Worm (Caenorhabditis elegans) whole organism, young adult: ENCODE data around the gene ZK402.1.
"Not testable (repeated sequence)": the region's sequence is repeated elsewhere in the genome, so short reads cannot be mapped to it uniquely, and the experiment has no call there.

ENCODE experiments used
- B0261.1 ChIP-seq: sonication (generic microtip); optimal IDR thresholded peaks from 2 replicates; lab custom pipeline; 2016; ENCODE audit warnings: mild to moderate bottlenecking, missing genetic modification characterization, moderate library complexity, missing compliant biosample characterization
- athp-1 ChIP-seq: sonication (generic microtip); optimal IDR thresholded peaks from 2 replicates; lab custom pipeline; 2017; ENCODE audit warnings: mild to moderate bottlenecking, missing genetic modification characterization, missing compliant biosample characterization
- let-607 ChIP-seq, 2 experiments: fragments of 200-800 bp in 1 of 2; sonication (Bioruptor generic) in 1 of 2; sonication (generic microtip) in 1 of 2; optimal IDR thresholded peaks; 2 replicates each; lab custom pipeline; 2016 to 2018; ENCODE audit warnings: mild to moderate bottlenecking in 2 of 2, missing compliant biosample characterization in 2 of 2, missing genetic modification characterization in 2 of 2, moderate library complexity in 2 of 2, missing genotype in 1 of 2
- unc-62 ChIP-seq: fragments of 150-350 bp; optimal IDR thresholded peaks from 2 replicates; lab custom pipeline; 2014; ENCODE audit warnings: missing biosample characterization, missing genetic modification reagents, missing genetic modification characterization

ce11 chrX:1375071-1375470 lies 29.0 kb upstream of the ZK402.1 start:
- not testable (repeated sequence) for TF ChIP-seq unc-62 (GFP tag; lab: Kevin White, UChicago); let-607 (tag; optimal IDR thresholded peaks at IDR 0.05; lab: Kevin White, UChicago); athp-1; B0261.1
